Worm (Caenorhabditis elegans) whole organism, young adult: ENCODE results near the gene zig-4.

Experiments used
- nfya-1 ChIP-seq: sonication (generic microtip); optimal IDR thresholded peaks from 2 replicates; lab custom pipeline; 2017; ENCODE audit warnings: antibody characterized with exemption, missing compliant biosample characterization, missing genetic modification characterization, borderline replicate concordance; ENCODE audit not compliant: insufficient read depth
- ztf-3 ChIP-seq: fragments of 200-800 bp; sonication (Bioruptor generic); optimal IDR thresholded peaks from 2 replicates; lab custom pipeline; 2018; ENCODE audit warnings: mild to moderate bottlenecking, missing genetic modification characterization, missing compliant biosample characterization

DNA sequence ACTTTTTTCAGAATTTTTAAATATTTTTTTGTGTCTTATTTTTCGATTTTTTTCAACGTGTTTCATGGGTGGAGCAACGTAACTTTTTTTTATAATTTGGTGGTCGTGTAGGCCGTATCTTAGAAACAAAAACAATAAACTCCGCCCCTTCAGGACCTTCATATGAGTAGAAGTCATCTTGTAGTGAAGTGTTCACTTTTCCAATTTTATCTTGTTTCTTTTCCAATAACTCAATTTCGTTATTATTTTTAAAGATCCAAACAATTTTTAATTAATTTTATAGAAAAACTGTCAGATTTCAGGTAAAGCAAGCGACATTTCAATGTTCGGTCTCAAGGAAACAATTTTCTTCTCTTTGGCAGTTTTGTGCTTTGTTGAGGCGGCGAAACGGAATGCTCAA is 36.3 kb upstream of the zig-4 start, which contains the start of gene C39D10.2:
- TF ChIP-seq nfya-1 (tag; lab: Kevin White, UChicago), result no peak
- TF ChIP-seq ztf-3 (GFP tag; lab: Kevin White, UChicago), result no peak
